In genomic region chr2L:11469973-11470372, dm6 we compare ENCODE assay signal across 3 fruit fly cellular contexts.
TF ChIP-seq lines count a peak whose summit lies in the region.

No protein-coding gene starts in this region.

- TF ChIP-seq CTCF in whole organism, embryonic (GFP tag; optimal IDR thresholded peaks at IDR 0.05; lab: Kevin White, UChicago) = no peak

TF ChIP-seq in whole organism, embryonic, 481 proteins besides CTCF, POLR2A, EP300 and RAD21 (continues in another document):
- TF ChIP-seq unpg (GFP tag; optimal IDR thresholded peaks at IDR 0.05; lab: Kevin White, UChicago) (peak; percentile 14), CG8388 (GFP tag; optimal IDR thresholded peaks at IDR 0.05; lab: Kevin White, UChicago) (peak; percentile 25), D19A (tag; optimal IDR thresholded peaks at IDR 0.05; lab: Kevin White, UChicago) (peak; percentile 18), CG4404 (GFP tag; IDR thresholded peaks at IDR 0.05; lab: Robert Waterston, UW) (0 out of 2 replicates have a peak, but pooled peaks have one; percentile 13), CG15696 (tag; optimal IDR thresholded peaks at IDR 0.05; lab: Kevin White, UChicago) (peak; percentile 50), CG10267 (tag; optimal IDR thresholded peaks at IDR 0.05; lab: Kevin White, UChicago) (peak; percentile 17), ac (GFP tag; optimal IDR thresholded peaks at IDR 0.05; lab: Kevin White, UChicago) (peak; percentile 51), Blimp-1 (GFP tag; optimal IDR thresholded peaks at IDR 0.05; lab: Kevin White, UChicago) (peak; percentile 39), Optix (GFP tag; IDR thresholded peaks at IDR 0.05; lab: Robert Waterston, UW) (no peak), salm (tag; optimal IDR thresholded peaks at IDR 0.05; lab: Kevin White, UChicago) (no peak), CG4360 (GFP tag; IDR thresholded peaks at IDR 0.05; lab: Robert Waterston, UW) (0 out of 2 replicates have a peak, but pooled peaks have one; percentile 31), nmo (GFP tag; optimal IDR thresholded peaks at IDR 0.05; lab: Kevin White, UChicago) (peak; percentile 30), kni (GFP tag; optimal IDR thresholded peaks at IDR 0.05; lab: Kevin White, UChicago) (no peak), Ssrp (tag; optimal IDR thresholded peaks at IDR 0.05; lab: Kevin White, UChicago) (peak; percentile 26), CG3065 (GFP tag; optimal IDR thresholded peaks at IDR 0.05; lab: Kevin White, UChicago) (no peak), seq (GFP tag; IDR thresholded peaks at IDR 0.05; lab: Robert Waterston, UW) (no peak), CG17361 (GFP tag; IDR thresholded peaks at IDR 0.05; lab: Robert Waterston, UW) (peak; percentile 52; the same call in 2 of the 3 replicates), gem (tag; optimal IDR thresholded peaks at IDR 0.05; lab: Kevin White, UChicago) (peak; percentile 49), CG15514 (GFP tag; optimal IDR thresholded peaks at IDR 0.05; lab: Kevin White, UChicago) (no peak), CG8924 (tag; optimal IDR thresholded peaks at IDR 0.05; lab: Kevin White, UChicago) (peak; percentile 23), CG4424 (GFP tag; optimal IDR thresholded peaks at IDR 0.05; lab: Kevin White, UChicago) (peak; percentile 34), phol (tag; optimal IDR thresholded peaks at IDR 0.05; lab: Kevin White, UChicago) (peak; percentile 35), CG18262 (tag; optimal IDR thresholded peaks at IDR 0.05; lab: Kevin White, UChicago) (peak; percentile 56), Xrp1 (GFP tag; IDR thresholded peaks at IDR 0.05; lab: Robert Waterston, UW) (peak; percentile 46; the same call in 1 of the 2 replicates), fd96Cb (tag; optimal IDR thresholded peaks at IDR 0.05; lab: Kevin White, UChicago) (peak; percentile 3), zen (tag; optimal IDR thresholded peaks at IDR 0.05; lab: Kevin White, UChicago) (peak; percentile 62), abd-A (tag; optimal IDR thresholded peaks at IDR 0.05; lab: Kevin White, UChicago) (no peak), CG31441 (GFP tag; IDR thresholded peaks at IDR 0.05; lab: Robert Waterston, UW) (peak; percentile 48; the same call in 1 of the 2 replicates), sc (optimal IDR thresholded peaks at IDR 0.05; lab: Kevin White, UChicago) (no peak), sc (GFP tag; optimal IDR thresholded peaks at IDR 0.05; lab: Kevin White, UChicago) (peak; percentile 15)

TF ChIP-seq in whole organism, prepupa, 60 proteins besides CTCF, POLR2A, EP300 and RAD21 (continues in another document):
- TF ChIP-seq CG8319 (GFP tag; optimal IDR thresholded peaks at IDR 0.05; lab: Kevin White, UChicago) (no peak), Eip75B (GFP tag; optimal IDR thresholded peaks at IDR 0.05; lab: Kevin White, UChicago) (no peak), CG6792 (GFP tag; optimal IDR thresholded peaks at IDR 0.05; lab: Kevin White, UChicago) (no peak), CG4318 (GFP tag; optimal IDR thresholded peaks at IDR 0.05; lab: Kevin White, UChicago) (no peak), Smox (GFP tag; optimal IDR thresholded peaks at IDR 0.05; lab: Kevin White, UChicago) (no peak), CG8119 (GFP tag; IDR thresholded peaks at IDR 0.05; lab: Robert Waterston, UW) (0 out of 3 replicates have a peak, but pooled peaks have one; percentile 44), Sox15 (GFP tag; optimal IDR thresholded peaks at IDR 0.05; lab: Kevin White, UChicago) (no peak), cyc (GFP tag; optimal IDR thresholded peaks at IDR 0.05; lab: Kevin White, UChicago) (no peak), Ets96B (tag; optimal IDR thresholded peaks at IDR 0.05; lab: Kevin White, UChicago) (no peak), CG16779 (tag; optimal IDR thresholded peaks at IDR 0.05; lab: Kevin White, UChicago) (no peak), CG34406 (GFP tag; optimal IDR thresholded peaks at IDR 0.05; lab: Kevin White, UChicago) (no peak), OdsH (GFP tag; optimal IDR thresholded peaks at IDR 0.05; lab: Kevin White, UChicago) (peak; percentile 32), CG10631 (GFP tag; optimal IDR thresholded peaks at IDR 0.05; lab: Kevin White, UChicago) (peak; percentile 9), Sox14 (GFP tag; optimal IDR thresholded peaks at IDR 0.05; lab: Kevin White, UChicago) (no peak), Hr38 (GFP tag; optimal IDR thresholded peaks at IDR 0.05; lab: Kevin White, UChicago) (no peak), fd59A (GFP tag; optimal IDR thresholded peaks at IDR 0.05; lab: Kevin White, UChicago) (no peak), topi (GFP tag; optimal IDR thresholded peaks at IDR 0.05; lab: Kevin White, UChicago) (no peak), CG11762 (GFP tag; optimal IDR thresholded peaks at IDR 0.05; lab: Kevin White, UChicago; ENCODE audit: insufficient read depth) (peak; percentile 4), Hr4 (GFP tag; optimal IDR thresholded peaks at IDR 0.05; lab: Kevin White, UChicago) (no peak), dac (GFP tag; optimal IDR thresholded peaks at IDR 0.05; lab: Kevin White, UChicago) (no peak), Eip78C (GFP tag; lab: Kevin White, UChicago) (peak; percentile 59), CG8632 (GFP tag; optimal IDR thresholded peaks at IDR 0.05; lab: Kevin White, UChicago) (no peak), Sox102F (GFP tag; optimal IDR thresholded peaks at IDR 0.05; lab: Kevin White, UChicago) (peak; percentile 3), eg (GFP tag; IDR thresholded peaks at IDR 0.05; lab: Robert Waterston, UW) (no peak), lz (GFP tag; optimal IDR thresholded peaks at IDR 0.05; lab: Kevin White, UChicago) (no peak), CG11294 (GFP tag; IDR thresholded peaks at IDR 0.05; lab: Robert Waterston, UW) (no peak), esn (GFP tag; optimal IDR thresholded peaks at IDR 0.05; lab: Kevin White, UChicago) (peak; percentile 21), CG6808 (GFP tag; optimal IDR thresholded peaks at IDR 0.05; lab: Kevin White, UChicago) (no peak), CG3032 (tag; optimal IDR thresholded peaks at IDR 0.05; lab: Kevin White, UChicago) (no peak), Eip93F (GFP tag; optimal IDR thresholded peaks at IDR 0.05; lab: Kevin White, UChicago) (no peak), Gug (GFP tag; IDR thresholded peaks at IDR 0.05; lab: Robert Waterston, UW) (no peak), fkh (GFP tag; optimal IDR thresholded peaks at IDR 0.05; lab: Kevin White, UChicago) (no peak), CG6854 (GFP tag; optimal IDR thresholded peaks at IDR 0.05; lab: Kevin White, UChicago) (no peak), Hr39 (GFP tag; optimal IDR thresholded peaks at IDR 0.05; lab: Kevin White, UChicago) (no peak)

TF ChIP-seq in whole organism, pupa, 21 proteins besides CTCF, POLR2A, EP300 and RAD21:
- peak; percentile 38 for TF ChIP-seq CG14655 (GFP tag; optimal IDR thresholded peaks at IDR 0.05; lab: Kevin White, UChicago)
- TF ChIP-seq CG4496 (GFP tag; IDR thresholded peaks at IDR 0.05; lab: Robert Waterston, UW) = no peak

Comparison
In these comparisons a context has a peak if more than half of its experiments do, and no peak if none do; other contexts are left out.
1. Of the 7 proteins assayed by ChIP-seq in both whole organism, embryonic and whole organism, prepupa: peak only in whole organism, embryonic: Blimp-1; only in whole organism, prepupa: Lpt and Sox102F; in both: none; in neither: 4.